Fruit fly (Drosophila melanogaster) whole organism, prepupa: Measurements from ENCODE around the gene gammaCOP.
A peak's percentile ranks its signal among the peaks of the same experiment; 100 is the strongest.

Source experiments
- Blimp-1 ChIP-seq: fragments of 200-800 bp; sonication (Bioruptor generic); optimal IDR thresholded peaks from 3 replicates; lab custom pipeline; 2017; ENCODE audit warnings: missing biosample characterization, missing genetic modification characterization, mild to moderate bottlenecking, moderate library complexity, missing genetic modification reagents
- CG10669 ChIP-seq: fragments of 200-800 bp; sonication (Bioruptor generic); optimal IDR thresholded peaks from 3 replicates; lab custom pipeline; 2018; ENCODE audit warnings: missing biosample characterization, mild to moderate bottlenecking, missing genetic modification characterization, moderate library complexity
- CG11294 ChIP-seq: fragments of 200-800 bp; sonication (Bioruptor generic); IDR thresholded peaks from 2 replicates; pipeline ENCODE4 v1.3.6; 2022; ENCODE audit warnings: missing biosample characterization, missing genetic modification characterization
- CG11762 ChIP-seq: fragments of 200-800 bp; sonication (Bioruptor generic); optimal IDR thresholded peaks from 3 replicates; lab custom pipeline; 2016; ENCODE audit warnings: missing biosample characterization, missing genetic modification characterization; ENCODE audit not compliant: insufficient read depth
- CG11902 ChIP-seq: fragments of 200-800 bp; sonication (Bioruptor generic); optimal IDR thresholded peaks from 3 replicates; lab custom pipeline; 2016; ENCODE audit warnings: missing biosample characterization, missing genetic modification characterization
- CG15336 ChIP-seq: fragments of 200-800 bp; sonication (Bioruptor generic); IDR thresholded peaks from 2 replicates; pipeline ENCODE4 v1.3.6; 2022; ENCODE audit warnings: missing biosample characterization, missing genetic modification characterization
- CG1621 ChIP-seq: fragments of 200-800 bp; sonication (Bioruptor generic); optimal IDR thresholded peaks from 3 replicates; lab custom pipeline; 2018; ENCODE audit warnings: missing biosample characterization, mild to moderate bottlenecking, missing genetic modification characterization
- CG16779 ChIP-seq: fragments of 200-800 bp; sonication (Bioruptor generic); optimal IDR thresholded peaks from 3 replicates; lab custom pipeline; 2017; ENCODE audit warnings: missing biosample characterization, mild to moderate bottlenecking, missing genetic modification characterization
- CG3032 ChIP-seq: fragments of 200-800 bp; optimal IDR thresholded peaks from 2 replicates; lab custom pipeline; 2019; ENCODE audit warnings: missing biosample characterization, mild to moderate bottlenecking, missing genetic modification characterization, moderate library complexity
- CG32006 ChIP-seq: fragments of 200-800 bp; sonication (Bioruptor generic); optimal IDR thresholded peaks from 3 replicates; lab custom pipeline; 2017; ENCODE audit warnings: missing biosample characterization, mild to moderate bottlenecking, missing genetic modification characterization
- CG3919 ChIP-seq: fragments of 200-800 bp; sonication (Bioruptor generic); optimal IDR thresholded peaks from 3 replicates; lab custom pipeline; 2016; ENCODE audit warnings: missing biosample characterization, missing genetic modification characterization
- CG4318 ChIP-seq: fragments of 200-800 bp; sonication (Bioruptor generic); optimal IDR thresholded peaks from 3 replicates; lab custom pipeline; 2017; ENCODE audit warnings: missing biosample characterization, mild to moderate bottlenecking, missing genetic modification characterization
- CG6163 ChIP-seq: fragments of 200-800 bp; sonication (Bioruptor generic); IDR thresholded peaks from 3 replicates; pipeline ENCODE4 v1.3.6; 2022; ENCODE audit warnings: missing biosample characterization, missing genetic modification characterization
- CG6276 ChIP-seq: fragments of 200-800 bp; sonication (Bioruptor generic); optimal IDR thresholded peaks from 2 replicates; lab custom pipeline; 2017; ENCODE audit warnings: missing biosample characterization, mild to moderate bottlenecking, missing genetic modification characterization
- CG6792 ChIP-seq: fragments of 200-800 bp; sonication (Bioruptor generic); optimal IDR thresholded peaks from 3 replicates; lab custom pipeline; 2016; ENCODE audit warnings: missing biosample characterization, missing genetic modification characterization
- CG6854 ChIP-seq: fragments of 200-800 bp; sonication (Bioruptor generic); optimal IDR thresholded peaks from 2 replicates; lab custom pipeline; 2017; ENCODE audit warnings: missing biosample characterization, mild to moderate bottlenecking, missing genetic modification characterization
- CG8119 ChIP-seq: fragments of 200-800 bp; sonication (Bioruptor generic); IDR thresholded peaks from 3 replicates; pipeline ENCODE4 v1.3.6; 2022; ENCODE audit warnings: missing biosample characterization, missing genetic modification characterization
- CG8319 ChIP-seq: fragments of 200-800 bp; sonication (Bioruptor generic); optimal IDR thresholded peaks from 3 replicates; lab custom pipeline; 2016; ENCODE audit warnings: missing biosample characterization, missing genetic modification characterization
- CG8632 ChIP-seq: fragments of 200-800 bp; sonication (Bioruptor generic); optimal IDR thresholded peaks from 3 replicates; lab custom pipeline; 2016; ENCODE audit warnings: missing biosample characterization, missing genetic modification characterization
- CG9139 ChIP-seq: fragments of 200-800 bp; sonication (Bioruptor generic); optimal IDR thresholded peaks from 3 replicates; lab custom pipeline; 2017; ENCODE audit warnings: missing biosample characterization, mild to moderate bottlenecking, missing genetic modification characterization
- Eip75B ChIP-seq: fragments of 200-800 bp; sonication (Bioruptor generic); optimal IDR thresholded peaks from 3 replicates; lab custom pipeline; 2016; ENCODE audit warnings: missing biosample characterization, missing genetic modification characterization
- Eip93F ChIP-seq: fragments of 200-800 bp; sonication (Bioruptor generic); optimal IDR thresholded peaks from 2 replicates; lab custom pipeline; 2016; ENCODE audit warnings: missing biosample characterization, mild to moderate bottlenecking, missing genetic modification characterization
- Ets21C ChIP-seq: fragments of 200-800 bp; sonication (Bioruptor generic); optimal IDR thresholded peaks from 3 replicates; lab custom pipeline; 2016; ENCODE audit warnings: missing biosample characterization, missing genetic modification characterization
- Ets96B ChIP-seq: fragments of 200-800 bp; optimal IDR thresholded peaks from 2 replicates; lab custom pipeline; 2019; ENCODE audit warnings: missing biosample characterization, mild to moderate bottlenecking, missing genetic modification characterization, moderate library complexity
- Hr38 ChIP-seq: sonication (Bioruptor generic); optimal IDR thresholded peaks from 2 replicates; lab custom pipeline; 2016; ENCODE audit warnings: missing biosample characterization, missing genetic modification characterization
- Hr39 ChIP-seq: fragments of 200-800 bp; sonication (Bioruptor generic); optimal IDR thresholded peaks from 2 replicates; lab custom pipeline; 2016; ENCODE audit warnings: missing biosample characterization, missing genetic modification characterization
- Lpt ChIP-seq: fragments of 200-800 bp; sonication (Bioruptor generic); optimal IDR thresholded peaks from 3 replicates; lab custom pipeline; 2016; ENCODE audit warnings: missing biosample characterization, missing genetic modification characterization
- Met ChIP-seq: fragments of 200-800 bp; sonication (Bioruptor generic); optimal IDR thresholded peaks from 3 replicates; lab custom pipeline; 2016; ENCODE audit warnings: missing biosample characterization, missing genetic modification characterization
- OdsH ChIP-seq: fragments of 200-800 bp; sonication (Bioruptor generic); optimal IDR thresholded peaks from 3 replicates; lab custom pipeline; 2016; ENCODE audit warnings: missing biosample characterization, missing genetic modification characterization
- Smox ChIP-seq: fragments of 200-800 bp; sonication (Bioruptor generic); optimal IDR thresholded peaks from 3 replicates; lab custom pipeline; 2016; ENCODE audit warnings: missing biosample characterization, missing genetic modification characterization
- Sox102F ChIP-seq: fragments of 200-800 bp; sonication (Bioruptor generic); optimal IDR thresholded peaks from 2 replicates; lab custom pipeline; 2016; ENCODE audit warnings: missing biosample characterization, mild to moderate bottlenecking, missing genetic modification characterization
- Sox14 ChIP-seq: fragments of 200-800 bp; sonication (Bioruptor generic); optimal IDR thresholded peaks from 3 replicates; lab custom pipeline; 2016; ENCODE audit warnings: missing biosample characterization, missing genetic modification characterization
- Sox15 ChIP-seq: fragments of 200-800 bp; sonication (Bioruptor generic); optimal IDR thresholded peaks from 3 replicates; lab custom pipeline; 2016; ENCODE audit warnings: missing biosample characterization, missing genetic modification characterization
- achi ChIP-seq: fragments of 200-800 bp; sonication (Bioruptor generic); optimal IDR thresholded peaks from 3 replicates; lab custom pipeline; 2016; ENCODE audit warnings: missing biosample characterization, missing genetic modification characterization
- acj6 ChIP-seq: fragments of 200-800 bp; sonication (Bioruptor generic); optimal IDR thresholded peaks from 3 replicates; lab custom pipeline; 2016; ENCODE audit warnings: missing biosample characterization, missing genetic modification characterization
- cyc ChIP-seq: fragments of 200-800 bp; sonication (Bioruptor generic); optimal IDR thresholded peaks from 3 replicates; lab custom pipeline; 2016; ENCODE audit warnings: missing biosample characterization, missing genetic modification characterization
- dac ChIP-seq: fragments of 200-800 bp; sonication (Bioruptor generic); optimal IDR thresholded peaks from 2 replicates; lab custom pipeline; 2017; ENCODE audit warnings: missing biosample characterization, mild to moderate bottlenecking, missing genetic modification characterization
- dsx ChIP-seq: fragments of 200-800 bp; optimal IDR thresholded peaks from 3 replicates; lab custom pipeline; 2019; ENCODE audit warnings: missing biosample characterization, mild to moderate bottlenecking, missing genetic modification characterization, moderate library complexity; ENCODE audit not compliant: poor library complexity, severe bottlenecking
- eg ChIP-seq: fragments of 200-800 bp; sonication (Bioruptor generic); IDR thresholded peaks from 3 replicates; pipeline ENCODE4 v1.3.6; 2022; ENCODE audit warnings: missing biosample characterization, missing genetic modification characterization
- esn ChIP-seq: fragments of 200-800 bp; sonication (Bioruptor generic); optimal IDR thresholded peaks from 2 replicates; lab custom pipeline; 2016; ENCODE audit warnings: missing biosample characterization, mild to moderate bottlenecking, missing genetic modification characterization, moderate library complexity
- fd59A ChIP-seq: fragments of 200-800 bp; sonication (Bioruptor generic); optimal IDR thresholded peaks from 2 replicates; lab custom pipeline; 2017; ENCODE audit warnings: missing biosample characterization, mild to moderate bottlenecking, missing genetic modification characterization, missing genetic modification reagents
- fd85E ChIP-seq: fragments of 200-800 bp; sonication (Bioruptor generic); optimal IDR thresholded peaks from 3 replicates; lab custom pipeline; 2016; ENCODE audit warnings: missing biosample characterization, missing genetic modification characterization
- fkh ChIP-seq: fragments of 200-800 bp; sonication (Bioruptor generic); optimal IDR thresholded peaks from 3 replicates; lab custom pipeline; 2017; ENCODE audit warnings: missing biosample characterization, mild to moderate bottlenecking, missing genetic modification characterization, moderate library complexity
- lz ChIP-seq: fragments of 200-800 bp; sonication (Bioruptor generic); optimal IDR thresholded peaks from 3 replicates; lab custom pipeline; 2016; ENCODE audit warnings: missing biosample characterization, missing genetic modification characterization
- pdm3 ChIP-seq: fragments of 200-800 bp; sonication (Bioruptor generic); optimal IDR thresholded peaks from 3 replicates; lab custom pipeline; 2016; ENCODE audit warnings: missing biosample characterization, missing genetic modification characterization
- salr ChIP-seq, 2 experiments: fragments of 200-800 bp; sonication (Bioruptor generic); optimal IDR thresholded peaks; 3 replicates each; lab custom pipeline; 2016 to 2018; ENCODE audit warnings: missing biosample characterization in 2 of 2, missing genetic modification characterization in 2 of 2, mild to moderate bottlenecking in 1 of 2
- spab ChIP-seq: fragments of 200-800 bp; sonication (Bioruptor generic); optimal IDR thresholded peaks from 2 replicates; lab custom pipeline; 2017; ENCODE audit warnings: missing biosample characterization, mild to moderate bottlenecking, missing genetic modification characterization, missing genetic modification reagents
- ss ChIP-seq, 2 experiments: fragments of 200-800 bp; sonication (Bioruptor generic); optimal IDR thresholded peaks; 2 replicates in 1 of 2; 3 replicates in 1 of 2; lab custom pipeline; 2017 to 2018; ENCODE audit warnings: mild to moderate bottlenecking in 2 of 2, missing biosample characterization in 2 of 2, missing genetic modification characterization in 2 of 2, moderate library complexity in 1 of 2
- svp ChIP-seq: fragments of 200-800 bp; sonication (Bioruptor generic); peaks from one replicate; lab custom pipeline; 2016; ENCODE audit warnings: missing biosample characterization, missing genetic modification characterization
- topi ChIP-seq: fragments of 200-800 bp; sonication (Bioruptor generic); optimal IDR thresholded peaks from 3 replicates; lab custom pipeline; 2016; ENCODE audit warnings: missing biosample characterization, missing genetic modification characterization
- vri ChIP-seq: fragments of 200-800 bp; sonication (Bioruptor generic); optimal IDR thresholded peaks from 3 replicates; lab custom pipeline; 2016; ENCODE audit warnings: missing biosample characterization, mild to moderate bottlenecking, missing genetic modification characterization

Gene gammaCOP

DNA sequence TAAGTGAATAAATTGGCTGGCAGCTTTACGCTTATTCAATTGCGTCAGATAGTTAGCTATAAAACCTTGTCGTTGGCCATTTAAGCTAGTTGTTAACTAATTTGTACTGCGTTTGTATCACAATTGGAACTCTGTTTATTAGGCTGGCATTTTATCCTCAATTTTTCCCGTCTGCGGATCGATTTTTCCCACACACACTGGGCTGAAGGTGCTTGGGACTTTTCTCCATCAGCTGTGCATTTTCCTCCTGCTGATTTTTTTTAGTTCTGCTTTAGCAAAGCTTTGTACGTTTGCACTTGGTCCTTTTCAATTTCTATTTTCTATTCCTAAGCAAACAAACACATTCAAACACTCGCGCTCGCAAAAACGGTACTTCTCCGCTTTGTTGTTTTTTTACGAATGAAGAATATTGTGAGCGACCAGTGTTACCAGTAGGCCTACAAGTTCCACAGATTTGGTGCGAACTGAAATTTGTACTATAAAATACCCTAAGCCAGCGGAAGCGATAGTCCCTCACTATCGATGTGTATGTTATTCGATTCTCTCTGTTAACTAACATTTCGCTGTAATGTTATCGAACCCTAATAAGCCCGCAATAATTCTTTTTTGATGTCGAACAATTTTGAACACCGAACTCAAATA is 37.6 kb downstream of the gammaCOP start:
- TF ChIP-seq CG1621 (tag; lab: Kevin White, UChicago) (peak; percentile 3), fd59A (GFP tag; lab: Kevin White, UChicago) (no peak), lz (GFP tag; lab: Kevin White, UChicago) (peak; percentile 22), Blimp-1 (no peak), cyc (GFP tag; lab: Kevin White, UChicago) (no peak), spab (no peak), topi (GFP tag; lab: Kevin White, UChicago) (no peak), CG6276 (GFP tag; lab: Kevin White, UChicago) (no peak), Smox (no peak), CG6163 (no peak), ss (GFP tag; optimal IDR thresholded peaks at IDR 0.05; lab: Kevin White, UChicago) (peak in 1 of 2 experiments; percentile 51), CG8319 (GFP tag; lab: Kevin White, UChicago) (no peak), vri (GFP tag; lab: Kevin White, UChicago) (peak; percentile 62), salr (GFP tag; optimal IDR thresholded peaks at IDR 0.05; lab: Kevin White, UChicago) (no peak), Eip75B (GFP tag; lab: Kevin White, UChicago) (no peak), CG32006 (GFP tag; lab: Kevin White, UChicago) (no peak), Ets21C (GFP tag; lab: Kevin White, UChicago) (no peak), Ets96B (tag; lab: Kevin White, UChicago) (no peak), dsx (GFP tag; lab: Kevin White, UChicago) (peak; percentile 13), achi (no peak), CG3919 (GFP tag; lab: Kevin White, UChicago) (peak; percentile 57), pdm3 (GFP tag; lab: Kevin White, UChicago) (no peak), CG6792 (peak; percentile 7), Lpt (GFP tag; lab: Kevin White, UChicago) (no peak), Sox15 (GFP tag; lab: Kevin White, UChicago) (no peak), CG11902 (no peak), CG8632 (GFP tag; lab: Kevin White, UChicago) (no peak), eg (GFP tag; lab: Robert Waterston, UW) (no peak), Met (no peak), CG10669 (GFP tag; lab: Kevin White, UChicago) (no peak), fd85E (GFP tag; lab: Kevin White, UChicago) (no peak), Sox14 (GFP tag; lab: Kevin White, UChicago) (peak; percentile 70), CG11762 (GFP tag; lab: Kevin White, UChicago) (no peak), CG15336 (GFP tag; lab: Robert Waterston, UW) (no peak), acj6 (no peak), CG8119 (no peak), CG6854 (peak; percentile 63), CG4318 (no peak), Eip93F (GFP tag; lab: Kevin White, UChicago) (peak; percentile 46), svp (GFP tag; lab: Kevin White, UChicago) (no peak), dac (no peak), CG9139 (GFP tag; lab: Kevin White, UChicago) (peak; percentile 55), CG16779 (tag; lab: Kevin White, UChicago) (no peak), OdsH (no peak), esn (peak; percentile 14), CG3032 (tag; lab: Kevin White, UChicago) (no peak), Sox102F (GFP tag; lab: Kevin White, UChicago) (peak; percentile 43), CG11294 (GFP tag; lab: Robert Waterston, UW) (no peak), Hr38 (no peak), Hr39 (GFP tag; lab: Kevin White, UChicago) (no peak), fkh (GFP tag; lab: Kevin White, UChicago) (peak; percentile 61)
